Fruit fly (Drosophila melanogaster) whole organism, embryonic: ENCODE measurements around the gene CG43880.

ENCODE experiments used
- Ada2b ChIP-seq: fragments of 200-800 bp; sonication (Bioruptor generic); IDR thresholded peaks from 2 replicates; pipeline ENCODE4 v1.3.6; 2022; ENCODE audit warnings: missing biosample characterization, missing genetic modification characterization
- CG10366 ChIP-seq: fragments of 200-800 bp; sonication (Bioruptor generic); IDR thresholded peaks from 2 replicates; pipeline ENCODE4 v1.3.6; 2022; ENCODE audit warnings: missing biosample characterization, missing genetic modification characterization
- CG10462 ChIP-seq: fragments of 200-800 bp; sonication (Bioruptor generic); optimal IDR thresholded peaks from 2 replicates; lab custom pipeline; 2016; ENCODE audit warnings: missing biosample characterization, missing genetic modification characterization
- CG10543 ChIP-seq: fragments of 200-800 bp; sonication (Bioruptor generic); optimal IDR thresholded peaks from 3 replicates; lab custom pipeline; 2017; ENCODE audit warnings: missing biosample characterization, mild to moderate bottlenecking, missing genetic modification characterization, moderate library complexity
- CG13287 ChIP-seq: fragments of 200-800 bp; sonication (Bioruptor generic); IDR thresholded peaks from 2 replicates; pipeline ENCODE4 v1.3.6; 2022; ENCODE audit warnings: missing biosample characterization, missing genetic modification characterization; ENCODE audit not compliant: partially characterized antibody
- CG13624 ChIP-seq: fragments of 200-800 bp; sonication (Bioruptor generic); optimal IDR thresholded peaks from 2 replicates; lab custom pipeline; 2016; ENCODE audit warnings: missing biosample characterization, missing genetic modification characterization
- CG15601 ChIP-seq: fragments of 200-800 bp; sonication (Bioruptor generic); optimal IDR thresholded peaks from 3 replicates; lab custom pipeline; 2019; ENCODE audit warnings: missing biosample characterization, mild to moderate bottlenecking, missing genetic modification characterization, moderate library complexity
- CG1603 ChIP-seq: fragments of 200-800 bp; sonication (Bioruptor generic); optimal IDR thresholded peaks from 2 replicates; lab custom pipeline; 2019; ENCODE audit warnings: missing biosample characterization, mild to moderate bottlenecking, missing genetic modification characterization, moderate library complexity
- CG17829 ChIP-seq: fragments of 200-800 bp; optimal IDR thresholded peaks from 2 replicates; lab custom pipeline; 2019; ENCODE audit warnings: missing biosample characterization, mild to moderate bottlenecking, missing genetic modification characterization, moderate library complexity
- CG2120 ChIP-seq: fragments of 200-800 bp; sonication (Bioruptor generic); optimal IDR thresholded peaks from 3 replicates; lab custom pipeline; 2016; ENCODE audit warnings: missing biosample characterization, missing genetic modification characterization
- CG2202 ChIP-seq: fragments of 200-800 bp; sonication (Bioruptor generic); optimal IDR thresholded peaks from 2 replicates; lab custom pipeline; 2018; ENCODE audit warnings: missing biosample characterization, mild to moderate bottlenecking, missing genetic modification characterization
- CG31441 ChIP-seq: fragments of 200-800 bp; sonication (Bioruptor generic); IDR thresholded peaks from 2 replicates; pipeline ENCODE4 v1.3.6; 2022; ENCODE audit warnings: missing biosample characterization, missing genetic modification characterization
- CG32767 ChIP-seq: fragments of 200-800 bp; sonication (Bioruptor generic); IDR thresholded peaks from 2 replicates; pipeline ENCODE4 v1.3.6; 2022; ENCODE audit warnings: missing biosample characterization, missing genetic modification characterization
- CG33557 ChIP-seq: fragments of 200-800 bp; sonication (Bioruptor generic); optimal IDR thresholded peaks from 2 replicates; lab custom pipeline; 2019; ENCODE audit warnings: missing biosample characterization, mild to moderate bottlenecking, missing genetic modification characterization, moderate library complexity
- CG4360 ChIP-seq: fragments of 200-800 bp; sonication (Bioruptor generic); IDR thresholded peaks from 2 replicates; pipeline ENCODE4 v1.3.6; 2022; ENCODE audit warnings: missing biosample characterization, missing genetic modification characterization
- CG5180 ChIP-seq: fragments of 200-800 bp; sonication (Bioruptor generic); optimal IDR thresholded peaks from 3 replicates; lab custom pipeline; 2017; ENCODE audit warnings: missing biosample characterization, missing genetic modification characterization, mild to moderate bottlenecking, moderate library complexity, missing genetic modification reagents
- CG6765 ChIP-seq: fragments of 200-800 bp; sonication (Bioruptor generic); optimal IDR thresholded peaks from 3 replicates; lab custom pipeline; 2017; ENCODE audit warnings: missing biosample characterization, mild to moderate bottlenecking, missing genetic modification characterization
- CG7839 ChIP-seq: fragments of 200-800 bp; sonication (Bioruptor generic); optimal IDR thresholded peaks from 3 replicates; lab custom pipeline; 2018; ENCODE audit warnings: missing biosample characterization, mild to moderate bottlenecking, missing genetic modification characterization, moderate library complexity
- CG9932 ChIP-seq: fragments of 200-800 bp; sonication (Bioruptor generic); IDR thresholded peaks from 2 replicates; pipeline ENCODE4 v1.3.6; 2022; ENCODE audit warnings: missing biosample characterization, missing genetic modification characterization
- CrebB ChIP-seq: fragments of 200-800 bp; sonication (Bioruptor generic); optimal IDR thresholded peaks from 3 replicates; lab custom pipeline; 2018; ENCODE audit warnings: missing biosample characterization, mild to moderate bottlenecking, missing genetic modification characterization
- Dek ChIP-seq: fragments of 200-800 bp; sonication (Bioruptor generic); optimal IDR thresholded peaks from 3 replicates; lab custom pipeline; 2019; ENCODE audit warnings: missing biosample characterization, mild to moderate bottlenecking, missing genetic modification characterization, moderate library complexity
- Ets65A ChIP-seq: fragments of 200-800 bp; sonication (Bioruptor generic); peaks from one replicate; lab custom pipeline; 2016; ENCODE audit warnings: missing biosample characterization, missing genetic modification characterization
- Gsc ChIP-seq: fragments of 200-800 bp; sonication (Bioruptor generic); IDR thresholded peaks from 2 replicates; pipeline ENCODE4 v1.3.6; 2022; ENCODE audit warnings: missing biosample characterization, missing genetic modification characterization
- HHEX ChIP-seq: fragments of 200-800 bp; sonication (Bioruptor generic); optimal IDR thresholded peaks from 3 replicates; lab custom pipeline; 2017; ENCODE audit warnings: missing biosample characterization, mild to moderate bottlenecking, missing genetic modification characterization, missing genetic modification reagents
- HLH3B ChIP-seq: fragments of 200-800 bp; sonication (Bioruptor generic); IDR thresholded peaks from 2 replicates; pipeline ENCODE4 v1.3.6; 2022; ENCODE audit warnings: missing biosample characterization, missing genetic modification characterization
- NFAT ChIP-seq: fragments of 200-800 bp; sonication (Bioruptor generic); IDR thresholded peaks from 2 replicates; pipeline ENCODE4 v1.3.6; 2022; ENCODE audit warnings: missing biosample characterization, missing genetic modification characterization
- NK7.1 ChIP-seq: fragments of 200-800 bp; sonication (Bioruptor generic); optimal IDR thresholded peaks from 3 replicates; lab custom pipeline; 2016; ENCODE audit warnings: missing biosample characterization, missing genetic modification characterization
- Pdp1 ChIP-seq, 2 experiments: fragments of 200-800 bp; sonication (Bioruptor generic); optimal IDR thresholded peaks; 3 replicates each; lab custom pipeline; 2016; ENCODE audit warnings: missing biosample characterization in 2 of 2, missing genetic modification characterization in 2 of 2, mild to moderate bottlenecking in 1 of 2, moderate library complexity in 1 of 2
- Ravus ChIP-seq: fragments of 200-800 bp; sonication (Bioruptor generic); IDR thresholded peaks from 2 replicates; pipeline ENCODE4 v1.3.6; 2022; ENCODE audit warnings: missing biosample characterization, missing genetic modification characterization
- Sin3A ChIP-seq: fragments of >200 bp; optimal IDR thresholded peaks from 2 replicates; lab custom pipeline; 2018
- Stat92E ChIP-seq, 3 experiments: fragments of >200 bp in 2 of 3; fragments of 200-800 bp in 1 of 3; sonication (Bioruptor generic) in 1 of 3; optimal IDR thresholded peaks; 2 replicates each; lab custom pipeline; 2017 to 2019; ENCODE audit warnings: missing biosample characterization in 3 of 3, missing genetic modification characterization in 3 of 3, mild to moderate bottlenecking in 1 of 3, moderate library complexity in 1 of 3
- az2 ChIP-seq: fragments of 200-800 bp; sonication (Bioruptor generic); optimal IDR thresholded peaks from 3 replicates; lab custom pipeline; 2016; ENCODE audit warnings: missing biosample characterization, missing genetic modification characterization
- bab2 ChIP-seq: fragments of 200-800 bp; sonication (Bioruptor generic); optimal IDR thresholded peaks from 2 replicates; lab custom pipeline; 2016; ENCODE audit warnings: missing biosample characterization, missing genetic modification characterization
- bcd ChIP-seq: fragments of 200-800 bp; sonication (Bioruptor generic); optimal IDR thresholded peaks from 2 replicates; lab custom pipeline; 2017; ENCODE audit warnings: missing biosample characterization, mild to moderate bottlenecking, missing genetic modification characterization
- cad ChIP-seq: fragments of >200 bp; optimal IDR thresholded peaks from 2 replicates; lab custom pipeline; 2017; ENCODE audit warnings: missing biosample characterization, missing genetic modification characterization
- chm ChIP-seq: fragments of 200-800 bp; sonication (Bioruptor generic); IDR thresholded peaks from 2 replicates; pipeline ENCODE4 v1.3.6; 2022; ENCODE audit warnings: missing biosample characterization, missing genetic modification characterization
- dan ChIP-seq: fragments of 200-800 bp; sonication (Bioruptor generic); IDR thresholded peaks from 2 replicates; pipeline ENCODE4 v1.3.6; 2022; ENCODE audit warnings: missing biosample characterization, missing genetic modification characterization
- eve ChIP-seq, 2 experiments: fragments of >200 bp; optimal IDR thresholded peaks; 2 replicates each; lab custom pipeline; 2017; ENCODE audit warnings: missing biosample characterization in 2 of 2, missing genetic modification characterization in 2 of 2
- fu2 ChIP-seq: fragments of 200-800 bp; sonication (Bioruptor generic); optimal IDR thresholded peaks from 2 replicates; lab custom pipeline; 2016; ENCODE audit warnings: missing biosample characterization, missing genetic modification characterization
- lab ChIP-seq: fragments of 200-800 bp; sonication (Bioruptor generic); optimal IDR thresholded peaks from 3 replicates; lab custom pipeline; 2017; ENCODE audit warnings: missing biosample characterization, missing genetic modification characterization, mild to moderate bottlenecking, moderate library complexity, missing genetic modification reagents
- org-1 ChIP-seq: fragments of 200-800 bp; sonication (Bioruptor generic); optimal IDR thresholded peaks from 2 replicates; lab custom pipeline; 2017; ENCODE audit warnings: missing biosample characterization, missing genetic modification characterization
- pnt ChIP-seq: fragments of 200-800 bp; sonication (Bioruptor generic); optimal IDR thresholded peaks from 3 replicates; lab custom pipeline; 2016; ENCODE audit warnings: missing biosample characterization, missing genetic modification characterization
- pzg ChIP-seq: fragments of 200-800 bp; sonication (Bioruptor generic); optimal IDR thresholded peaks from 3 replicates; lab custom pipeline; 2018; ENCODE audit warnings: missing biosample characterization, mild to moderate bottlenecking, missing genetic modification characterization, moderate library complexity
- sd ChIP-seq: fragments of 200-800 bp; sonication (Bioruptor generic); optimal IDR thresholded peaks from 3 replicates; lab custom pipeline; 2018; ENCODE audit warnings: missing biosample characterization, mild to moderate bottlenecking, missing genetic modification characterization, moderate library complexity
- sens-2 ChIP-seq: fragments of 200-800 bp; sonication (Bioruptor generic); IDR thresholded peaks from 2 replicates; pipeline ENCODE4 v1.3.6; 2022; ENCODE audit warnings: missing biosample characterization, missing genetic modification characterization
- shn ChIP-seq: fragments of 200-800 bp; sonication (Bioruptor generic); optimal IDR thresholded peaks from 3 replicates; lab custom pipeline; 2016; ENCODE audit warnings: missing biosample characterization, missing genetic modification characterization
- sr ChIP-seq: fragments of 200-800 bp; sonication (Bioruptor generic); IDR thresholded peaks from 3 replicates; pipeline ENCODE4 v1.3.6; 2022; ENCODE audit warnings: missing biosample characterization, missing genetic modification characterization
- tin ChIP-seq: fragments of 200-800 bp; sonication (Bioruptor generic); optimal IDR thresholded peaks from 3 replicates; lab custom pipeline; 2016; ENCODE audit warnings: missing biosample characterization, missing genetic modification characterization
- tio ChIP-seq: fragments of 200-800 bp; sonication (Bioruptor generic); optimal IDR thresholded peaks from 2 replicates; lab custom pipeline; 2017; ENCODE audit warnings: missing biosample characterization, missing genetic modification characterization, inconsistent platforms
- unpg ChIP-seq: fragments of 200-800 bp; sonication (Bioruptor generic); optimal IDR thresholded peaks from 3 replicates; lab custom pipeline; 2018; ENCODE audit warnings: missing biosample characterization, mild to moderate bottlenecking, missing genetic modification characterization, moderate library complexity
- vnd ChIP-seq: fragments of 200-800 bp; sonication (Bioruptor generic); IDR thresholded peaks from 3 replicates; pipeline ENCODE4 v1.3.6; 2022; ENCODE audit warnings: missing biosample characterization, missing genetic modification characterization; ENCODE audit not compliant: partially characterized antibody

Gene CG43880

dm6 chr3L:7976081-7976483 lies 30.0 kb upstream of the CG43880 start, which contains the start of the genes HP4 and CG8209 (continued):
- TF ChIP-seq Gsc (GFP tag; lab: Robert Waterston, UW): no peak
- peak; percentile 66 for TF ChIP-seq CG32767 (GFP tag; lab: Robert Waterston, UW)
- TF ChIP-seq HLH3B: peak; percentile 84
- peak; percentile 87 for TF ChIP-seq CG7839
- peak; percentile 49 for TF ChIP-seq CG10462 (GFP tag; lab: Kevin White, UChicago)
- TF ChIP-seq tio (GFP tag; lab: Kevin White, UChicago): no peak
- peak; percentile 51 for TF ChIP-seq CG5180
- peak in 1 of 3 experiments; percentile 34 for TF ChIP-seq Stat92E (GFP tag; optimal IDR thresholded peaks at IDR 0.05; lab: Kevin White, UChicago)
- no peak for TF ChIP-seq sens-2
- peak; percentile 42 for TF ChIP-seq NK7.1 (GFP tag; lab: Kevin White, UChicago)
- TF ChIP-seq Dek: peak; percentile 84
- no peak for TF ChIP-seq Sin3A (lab: Kevin White, UChicago)
- TF ChIP-seq CG13287 (GFP tag; lab: Robert Waterston, UW): peak; percentile 98
- no peak for TF ChIP-seq org-1
- peak; percentile 79 for TF ChIP-seq bcd
- no peak for TF ChIP-seq sr
- TF ChIP-seq tin (GFP tag; lab: Kevin White, UChicago): peak; percentile 84
- peak; percentile 76; the same call in 1 of the 2 replicates for TF ChIP-seq NFAT
- TF ChIP-seq Pdp1 (GFP tag; optimal IDR thresholded peaks at IDR 0.05; lab: Kevin White, UChicago): peak; percentile 53 to 63
- TF ChIP-seq CG15601 (tag; lab: Kevin White, UChicago): peak; percentile 79
- TF ChIP-seq CrebB (tag; lab: Kevin White, UChicago): peak; percentile 50
- TF ChIP-seq pzg: peak; percentile 47
- peak; percentile 22 for TF ChIP-seq CG1603 (tag; lab: Kevin White, UChicago)
- peak; percentile 91 for TF ChIP-seq CG31441 (GFP tag; lab: Robert Waterston, UW)
- TF ChIP-seq shn (GFP tag; lab: Kevin White, UChicago): peak; percentile 35
- TF ChIP-seq az2 (GFP tag; lab: Kevin White, UChicago): peak; percentile 77
- TF ChIP-seq CG13624 (GFP tag; lab: Kevin White, UChicago): peak; percentile 50
- TF ChIP-seq CG33557 (GFP tag; lab: Kevin White, UChicago): peak; percentile 57
- peak; percentile 81 for TF ChIP-seq CG10366
- peak; percentile 83 for TF ChIP-seq unpg
- TF ChIP-seq Ets65A (GFP tag; lab: Kevin White, UChicago): peak; percentile 97
- peak; percentile 81 for TF ChIP-seq CG10543 (GFP tag; lab: Kevin White, UChicago)
- peak; percentile 90 for TF ChIP-seq CG17829 (tag; lab: Kevin White, UChicago)
- no peak for TF ChIP-seq dan (GFP tag; lab: Robert Waterston, UW)
- peak; percentile 48 for TF ChIP-seq fu2
- peak; percentile 95 for TF ChIP-seq vnd (GFP tag; lab: Robert Waterston, UW)
- peak; percentile 66 for TF ChIP-seq sd (tag; lab: Kevin White, UChicago)
- TF ChIP-seq Ravus: peak; percentile 44; the same call in 1 of the 2 replicates
- TF ChIP-seq pnt (GFP tag; lab: Kevin White, UChicago): peak; percentile 38
- peak; percentile 72 for TF ChIP-seq chm (GFP tag; lab: Robert Waterston, UW)
- no peak for TF ChIP-seq cad
- TF ChIP-seq lab (GFP tag; lab: Kevin White, UChicago): peak; percentile 90
- peak; percentile 76 for TF ChIP-seq Ada2b (GFP tag; lab: Robert Waterston, UW)
- TF ChIP-seq CG9932 (GFP tag; lab: Robert Waterston, UW): peak; percentile 92
- TF ChIP-seq eve (GFP tag; optimal IDR thresholded peaks at IDR 0.05; lab: Kevin White, UChicago): no peak
- peak; percentile 36 for TF ChIP-seq CG2202
- peak; percentile 85 for TF ChIP-seq CG2120 (GFP tag; lab: Kevin White, UChicago)
- no peak for TF ChIP-seq CG4360 (GFP tag; lab: Robert Waterston, UW)
- peak; percentile 70 for TF ChIP-seq CG6765 (GFP tag; lab: Kevin White, UChicago)
- peak; percentile 76 for TF ChIP-seq HHEX
- TF ChIP-seq bab2: peak; percentile 70
